Worm (Caenorhabditis elegans) whole organism, L1 larva: ENCODE data around the gene F22F7.11.

Experiments
- F16B12.6 ChIP-seq: fragments of 150-350 bp; optimal IDR thresholded peaks from 2 replicates; lab custom pipeline; 2014; ENCODE audit warnings: missing biosample characterization, missing genetic modification characterization
- Y116A8C.19 ChIP-seq: sonication (generic microtip); optimal IDR thresholded peaks from 2 replicates; lab custom pipeline; 2016; ENCODE audit warnings: missing compliant biosample characterization, missing genetic modification characterization, borderline replicate concordance
- alr-1 ChIP-seq: fragments of 200-800 bp; sonication (Bioruptor generic); optimal IDR thresholded peaks from 2 replicates; lab custom pipeline; 2018; ENCODE audit warnings: borderline replicate concordance, mild to moderate bottlenecking, missing genetic modification characterization, missing compliant biosample characterization
- ceh-90 ChIP-seq: sonication (generic microtip); optimal IDR thresholded peaks from 2 replicates; lab custom pipeline; 2016; ENCODE audit warnings: missing genetic modification characterization, missing compliant biosample characterization
- elt-2 ChIP-seq: sonication (generic microtip); optimal IDR thresholded peaks from 2 replicates; lab custom pipeline; 2016; ENCODE audit warnings: missing genetic modification characterization, mild to moderate bottlenecking, inconsistent platforms, missing compliant biosample characterization, missing genetic modification reagents
- ets-5 ChIP-seq: fragments of 200-800 bp; sonication (Bioruptor generic); IDR thresholded peaks from 2 replicates; pipeline ENCODE4 v1.3.6; 2022; ENCODE audit warnings: missing genetic modification characterization, missing compliant biosample characterization
- nhr-47 ChIP-seq: sonication (generic microtip); optimal IDR thresholded peaks from 2 replicates; lab custom pipeline; 2016; ENCODE audit warnings: mild to moderate bottlenecking, missing genetic modification characterization, moderate library complexity, missing compliant biosample characterization
- nhr-85 ChIP-seq: sonication (generic microtip); peaks from one replicate; lab custom pipeline; 2016; ENCODE audit warnings: missing genetic modification characterization, inconsistent platforms, missing compliant biosample characterization
- skn-1 ChIP-seq: fragments of 150-350 bp; optimal IDR thresholded peaks from 2 replicates; lab custom pipeline; 2014; ENCODE audit warnings: missing biosample characterization, missing genetic modification characterization
- unc-30 ChIP-seq: sonication (generic microtip); optimal IDR thresholded peaks from 2 replicates; lab custom pipeline; 2017; ENCODE audit warnings: missing biosample characterization, missing genetic modification characterization
- xbp-1 ChIP-seq: sonication (generic microtip); optimal IDR thresholded peaks from 2 replicates; lab custom pipeline; 2016; ENCODE audit warnings: missing genetic modification characterization, missing compliant biosample characterization
- ztf-4 ChIP-seq: fragments of 150-350 bp; optimal IDR thresholded peaks from 2 replicates; lab custom pipeline; 2014; ENCODE audit warnings: missing biosample characterization, missing genetic modification characterization

DNA sequence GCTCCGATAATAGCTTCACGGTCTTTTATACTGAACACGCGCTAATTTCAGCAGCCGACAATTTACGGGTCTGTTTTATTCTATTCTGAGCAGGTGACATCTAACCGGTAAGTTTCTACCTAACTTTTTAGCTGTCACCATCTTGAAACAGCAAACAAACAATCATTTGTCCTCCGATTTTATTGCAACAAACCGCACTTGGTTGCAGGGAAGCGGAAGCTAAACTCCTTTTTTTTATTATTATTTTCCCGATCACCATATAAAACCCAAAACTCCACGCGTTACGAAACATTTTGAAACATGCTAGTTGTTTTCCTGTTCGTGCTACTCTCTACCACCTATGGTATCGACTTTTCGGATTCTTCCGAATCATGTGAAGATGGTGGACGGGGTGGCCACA is 22.0 kb upstream of the F22F7.11 start, which contains the start of gene clec-208:
- no peak for TF ChIP-seq nhr-85 (tag; lab: Kevin White, UChicago)
- no peak for TF ChIP-seq nhr-47 (tag; lab: Kevin White, UChicago)
- TF ChIP-seq ets-5 (GFP tag; lab: Robert Waterston, UW) = no peak
- no peak for TF ChIP-seq F16B12.6 (tag; lab: Kevin White, UChicago)
- TF ChIP-seq Y116A8C.19 (tag; lab: Kevin White, UChicago) = no peak
- no peak for TF ChIP-seq xbp-1 (tag; lab: Kevin White, UChicago)
- TF ChIP-seq skn-1 (tag; lab: Kevin White, UChicago) = no peak
- TF ChIP-seq unc-30 (tag; lab: Kevin White, UChicago) = no peak
- TF ChIP-seq ztf-4 (tag; lab: Kevin White, UChicago) = no peak
- TF ChIP-seq alr-1 (tag; lab: Kevin White, UChicago) = no peak
- TF ChIP-seq ceh-90 (tag; lab: Kevin White, UChicago) = no peak
- TF ChIP-seq elt-2 = no peak
